Worm (Caenorhabditis elegans) whole organism, young adult: ENCODE data around the gene vha-13.

Source experiments
- K12H6.12 ChIP-seq: fragments of 200-800 bp; sonication (Bioruptor generic); optimal IDR thresholded peaks from 2 replicates; lab custom pipeline; 2018; ENCODE audit warnings: mild to moderate bottlenecking, missing genetic modification characterization, missing compliant biosample characterization
- T07F8.4 ChIP-seq: sonication (generic microtip); optimal IDR thresholded peaks from 2 replicates; lab custom pipeline; 2016; ENCODE audit warnings: mild to moderate bottlenecking, missing genetic modification characterization, moderate library complexity, missing compliant biosample characterization
- Y56A3A.18 ChIP-seq: fragments of 200-800 bp; sonication (Bioruptor generic); IDR thresholded peaks from 2 replicates; pipeline ENCODE4 v1.3.6; 2022; ENCODE audit warnings: missing genetic modification reagents, missing genetic modification characterization, missing compliant biosample characterization
- cebp-2 ChIP-seq: fragments of 200-800 bp; sonication (Bioruptor generic); IDR thresholded peaks from 2 replicates; pipeline ENCODE4 v1.3.6; 2022; ENCODE audit warnings: missing genetic modification characterization, missing compliant biosample characterization
- chd-7 ChIP-seq: sonication (generic microtip); optimal IDR thresholded peaks from 2 replicates; lab custom pipeline; 2016; ENCODE audit warnings: mild to moderate bottlenecking, missing genetic modification characterization, moderate library complexity, missing compliant biosample characterization
- egl-44 ChIP-seq: fragments of 200-800 bp; sonication (Bioruptor generic); IDR thresholded peaks from 2 replicates; pipeline ENCODE4 v1.3.6; 2022; ENCODE audit warnings: missing genetic modification reagents, missing genetic modification characterization, missing compliant biosample characterization
- gei-17 ChIP-seq: fragments of 200-800 bp; sonication (Bioruptor generic); optimal IDR thresholded peaks from 2 replicates; lab custom pipeline; 2018; ENCODE audit warnings: mild to moderate bottlenecking, missing genetic modification characterization, missing compliant biosample characterization
- lag-1 ChIP-seq: fragments of 200-800 bp; sonication (Bioruptor generic); IDR thresholded peaks from 2 replicates; pipeline ENCODE4 v1.3.6; 2022; ENCODE audit warnings: missing genetic modification reagents, missing genetic modification characterization, missing compliant biosample characterization
- nfya-1 ChIP-seq: sonication (generic microtip); optimal IDR thresholded peaks from 2 replicates; lab custom pipeline; 2017; ENCODE audit warnings: antibody characterized with exemption, missing compliant biosample characterization, missing genetic modification characterization, borderline replicate concordance; ENCODE audit not compliant: insufficient read depth
- rpc-1 ChIP-seq, 2 experiments: fragments of 150-350 bp in 1 of 2; sonication (generic microtip) in 1 of 2; optimal IDR thresholded peaks; 2 replicates each; lab custom pipeline; 2014 to 2018; ENCODE audit warnings: missing biosample characterization in 1 of 2, missing genetic modification characterization in 1 of 2, missing genetic modification reagents in 1 of 2, missing genotype in 1 of 2
- sdz-38 ChIP-seq: sonication (generic microtip); optimal IDR thresholded peaks from 2 replicates; lab custom pipeline; 2016; ENCODE audit warnings: missing genotype, missing genetic modification characterization, missing compliant biosample characterization
- snpc-4 ChIP-seq, 5 experiments: fragments of 150-350 bp in 1 of 5; sonication (generic microtip) in 4 of 5; optimal IDR thresholded peaks; 2 replicates each; lab custom pipeline; 2014 to 2018; ENCODE audit warnings: missing genetic modification characterization in 5 of 5, missing biosample characterization in 3 of 5, antibody characterized with exemption in 2 of 5, mild to moderate bottlenecking in 2 of 5, missing compliant biosample characterization in 2 of 5, missing genotype in 2 of 5, moderate library complexity in 2 of 5, missing genetic modification reagents in 1 of 5
- xnd-1 ChIP-seq: sonication (generic microtip); optimal IDR thresholded peaks from 2 replicates; lab custom pipeline; 2016; ENCODE audit warnings: missing genotype, missing genetic modification reagents, missing genetic modification characterization, missing compliant biosample characterization
- zim-3 ChIP-seq: sonication (generic microtip); optimal IDR thresholded peaks from 2 replicates; lab custom pipeline; 2017; ENCODE audit warnings: mild to moderate bottlenecking, missing genetic modification characterization, moderate library complexity, missing compliant biosample characterization

DNA sequence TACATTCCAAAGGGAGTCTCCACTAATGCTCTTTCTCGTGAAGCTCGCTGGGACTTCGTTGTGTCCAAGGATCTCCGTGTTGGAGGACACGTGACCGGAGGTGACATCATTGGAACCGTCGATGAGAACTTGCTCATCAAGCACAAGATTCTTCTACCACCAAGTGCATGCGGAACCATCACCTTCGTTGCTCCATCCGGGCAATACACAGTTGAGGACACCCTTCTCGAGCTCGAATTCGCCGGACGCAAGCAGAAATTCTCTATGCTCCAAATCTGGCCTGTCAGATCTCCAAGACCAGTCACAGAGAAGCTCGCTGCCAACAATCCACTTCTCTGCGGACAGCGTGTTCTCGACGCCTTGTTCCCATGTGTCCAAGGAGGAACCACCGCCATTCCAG is 523 bp downstream of the vha-13 start:
- no peak for TF ChIP-seq Y56A3A.18
- no peak for TF ChIP-seq egl-44 (GFP tag; lab: Robert Waterston, UW)
- no peak for TF ChIP-seq rpc-1 (optimal IDR thresholded peaks at IDR 0.05; lab: Kevin White, UChicago)
- TF ChIP-seq rpc-1 (tag; optimal IDR thresholded peaks at IDR 0.05; lab: Kevin White, UChicago), result no peak
- no peak for TF ChIP-seq nfya-1 (tag; lab: Kevin White, UChicago)
- no peak for TF ChIP-seq T07F8.4
- no peak for TF ChIP-seq xnd-1 (tag; lab: Kevin White, UChicago)
- TF ChIP-seq snpc-4 (GFP tag; optimal IDR thresholded peaks at IDR 0.05; lab: Kevin White, UChicago), result no peak
- no peak for TF ChIP-seq snpc-4 (tag; optimal IDR thresholded peaks at IDR 0.05; lab: Kevin White, UChicago)
- no peak for TF ChIP-seq zim-3 (tag; lab: Kevin White, UChicago)
- no peak for TF ChIP-seq sdz-38 (tag; lab: Kevin White, UChicago)
- no peak for TF ChIP-seq gei-17 (GFP tag; lab: Kevin White, UChicago)
- no peak for TF ChIP-seq K12H6.12 (tag; lab: Kevin White, UChicago)
- TF ChIP-seq chd-7 (tag; lab: Kevin White, UChicago), result no peak
- no peak for TF ChIP-seq lag-1 (GFP tag; lab: Robert Waterston, UW)
- TF ChIP-seq cebp-2 (GFP tag; lab: Robert Waterston, UW), result no peak
